Fruit fly (Drosophila melanogaster) whole organism, prepupa: ENCODE results near the gene CG42397.

Experiments
- Blimp-1 ChIP-seq: fragments of 200-800 bp; sonication (Bioruptor generic); optimal IDR thresholded peaks from 3 replicates; lab custom pipeline; 2017; ENCODE audit warnings: missing biosample characterization, missing genetic modification characterization, mild to moderate bottlenecking, moderate library complexity, missing genetic modification reagents
- CG10631 ChIP-seq: fragments of 200-800 bp; sonication (Bioruptor generic); optimal IDR thresholded peaks from 2 replicates; lab custom pipeline; 2016; ENCODE audit warnings: missing biosample characterization, missing genetic modification characterization
- CG10669 ChIP-seq: fragments of 200-800 bp; sonication (Bioruptor generic); optimal IDR thresholded peaks from 3 replicates; lab custom pipeline; 2018; ENCODE audit warnings: missing biosample characterization, mild to moderate bottlenecking, missing genetic modification characterization, moderate library complexity
- CG15336 ChIP-seq: fragments of 200-800 bp; sonication (Bioruptor generic); IDR thresholded peaks from 2 replicates; pipeline ENCODE4 v1.3.6; 2022; ENCODE audit warnings: missing biosample characterization, missing genetic modification characterization
- CG1621 ChIP-seq: fragments of 200-800 bp; sonication (Bioruptor generic); optimal IDR thresholded peaks from 3 replicates; lab custom pipeline; 2018; ENCODE audit warnings: missing biosample characterization, mild to moderate bottlenecking, missing genetic modification characterization
- CG16779 ChIP-seq: fragments of 200-800 bp; sonication (Bioruptor generic); optimal IDR thresholded peaks from 3 replicates; lab custom pipeline; 2017; ENCODE audit warnings: missing biosample characterization, mild to moderate bottlenecking, missing genetic modification characterization
- CG3032 ChIP-seq: fragments of 200-800 bp; optimal IDR thresholded peaks from 2 replicates; lab custom pipeline; 2019; ENCODE audit warnings: missing biosample characterization, mild to moderate bottlenecking, missing genetic modification characterization, moderate library complexity
- CG31627 ChIP-seq: fragments of 200-800 bp; sonication (Bioruptor generic); optimal IDR thresholded peaks from 3 replicates; lab custom pipeline; 2016; ENCODE audit warnings: missing biosample characterization, missing genetic modification characterization
- CG32006 ChIP-seq: fragments of 200-800 bp; sonication (Bioruptor generic); optimal IDR thresholded peaks from 3 replicates; lab custom pipeline; 2017; ENCODE audit warnings: missing biosample characterization, mild to moderate bottlenecking, missing genetic modification characterization
- CG34406 ChIP-seq: fragments of 200-800 bp; sonication (Bioruptor generic); optimal IDR thresholded peaks from 3 replicates; lab custom pipeline; 2016; ENCODE audit warnings: missing biosample characterization, missing genetic modification characterization
- CG4318 ChIP-seq: fragments of 200-800 bp; sonication (Bioruptor generic); optimal IDR thresholded peaks from 3 replicates; lab custom pipeline; 2017; ENCODE audit warnings: missing biosample characterization, mild to moderate bottlenecking, missing genetic modification characterization
- CG6163 ChIP-seq: fragments of 200-800 bp; sonication (Bioruptor generic); IDR thresholded peaks from 3 replicates; pipeline ENCODE4 v1.3.6; 2022; ENCODE audit warnings: missing biosample characterization, missing genetic modification characterization
- CG6808 ChIP-seq: fragments of 200-800 bp; sonication (Bioruptor generic); optimal IDR thresholded peaks from 3 replicates; lab custom pipeline; 2017; ENCODE audit warnings: missing biosample characterization, missing genetic modification characterization, mild to moderate bottlenecking, moderate library complexity, missing genetic modification reagents
- CG6854 ChIP-seq: fragments of 200-800 bp; sonication (Bioruptor generic); optimal IDR thresholded peaks from 2 replicates; lab custom pipeline; 2017; ENCODE audit warnings: missing biosample characterization, mild to moderate bottlenecking, missing genetic modification characterization
- CG7368 ChIP-seq: fragments of 200-800 bp; sonication (Bioruptor generic); optimal IDR thresholded peaks from 3 replicates; lab custom pipeline; 2016; ENCODE audit warnings: missing biosample characterization, missing genetic modification characterization
- CG8319 ChIP-seq: fragments of 200-800 bp; sonication (Bioruptor generic); optimal IDR thresholded peaks from 3 replicates; lab custom pipeline; 2016; ENCODE audit warnings: missing biosample characterization, missing genetic modification characterization
- CG8632 ChIP-seq: fragments of 200-800 bp; sonication (Bioruptor generic); optimal IDR thresholded peaks from 3 replicates; lab custom pipeline; 2016; ENCODE audit warnings: missing biosample characterization, missing genetic modification characterization
- Eip78C ChIP-seq: fragments of 200-800 bp; sonication (Bioruptor generic); peaks from one replicate; lab custom pipeline; 2016; ENCODE audit warnings: missing biosample characterization, missing genetic modification characterization
- Eip93F ChIP-seq: fragments of 200-800 bp; sonication (Bioruptor generic); optimal IDR thresholded peaks from 2 replicates; lab custom pipeline; 2016; ENCODE audit warnings: missing biosample characterization, mild to moderate bottlenecking, missing genetic modification characterization
- Hr38 ChIP-seq: sonication (Bioruptor generic); optimal IDR thresholded peaks from 2 replicates; lab custom pipeline; 2016; ENCODE audit warnings: missing biosample characterization, missing genetic modification characterization
- Lpt ChIP-seq: fragments of 200-800 bp; sonication (Bioruptor generic); optimal IDR thresholded peaks from 3 replicates; lab custom pipeline; 2016; ENCODE audit warnings: missing biosample characterization, missing genetic modification characterization
- Met ChIP-seq: fragments of 200-800 bp; sonication (Bioruptor generic); optimal IDR thresholded peaks from 3 replicates; lab custom pipeline; 2016; ENCODE audit warnings: missing biosample characterization, missing genetic modification characterization
- Smox ChIP-seq: fragments of 200-800 bp; sonication (Bioruptor generic); optimal IDR thresholded peaks from 3 replicates; lab custom pipeline; 2016; ENCODE audit warnings: missing biosample characterization, missing genetic modification characterization
- Sox102F ChIP-seq: fragments of 200-800 bp; sonication (Bioruptor generic); optimal IDR thresholded peaks from 2 replicates; lab custom pipeline; 2016; ENCODE audit warnings: missing biosample characterization, mild to moderate bottlenecking, missing genetic modification characterization
- Sox14 ChIP-seq: fragments of 200-800 bp; sonication (Bioruptor generic); optimal IDR thresholded peaks from 3 replicates; lab custom pipeline; 2016; ENCODE audit warnings: missing biosample characterization, missing genetic modification characterization
- Sox15 ChIP-seq: fragments of 200-800 bp; sonication (Bioruptor generic); optimal IDR thresholded peaks from 3 replicates; lab custom pipeline; 2016; ENCODE audit warnings: missing biosample characterization, missing genetic modification characterization
- achi ChIP-seq: fragments of 200-800 bp; sonication (Bioruptor generic); optimal IDR thresholded peaks from 3 replicates; lab custom pipeline; 2016; ENCODE audit warnings: missing biosample characterization, missing genetic modification characterization
- acj6 ChIP-seq: fragments of 200-800 bp; sonication (Bioruptor generic); optimal IDR thresholded peaks from 3 replicates; lab custom pipeline; 2016; ENCODE audit warnings: missing biosample characterization, missing genetic modification characterization
- cyc ChIP-seq: fragments of 200-800 bp; sonication (Bioruptor generic); optimal IDR thresholded peaks from 3 replicates; lab custom pipeline; 2016; ENCODE audit warnings: missing biosample characterization, missing genetic modification characterization
- dsx ChIP-seq: fragments of 200-800 bp; optimal IDR thresholded peaks from 3 replicates; lab custom pipeline; 2019; ENCODE audit warnings: missing biosample characterization, mild to moderate bottlenecking, missing genetic modification characterization, moderate library complexity; ENCODE audit not compliant: poor library complexity, severe bottlenecking
- eg ChIP-seq: fragments of 200-800 bp; sonication (Bioruptor generic); IDR thresholded peaks from 3 replicates; pipeline ENCODE4 v1.3.6; 2022; ENCODE audit warnings: missing biosample characterization, missing genetic modification characterization
- esn ChIP-seq: fragments of 200-800 bp; sonication (Bioruptor generic); optimal IDR thresholded peaks from 2 replicates; lab custom pipeline; 2016; ENCODE audit warnings: missing biosample characterization, mild to moderate bottlenecking, missing genetic modification characterization, moderate library complexity
- fkh ChIP-seq: fragments of 200-800 bp; sonication (Bioruptor generic); optimal IDR thresholded peaks from 3 replicates; lab custom pipeline; 2017; ENCODE audit warnings: missing biosample characterization, mild to moderate bottlenecking, missing genetic modification characterization, moderate library complexity
- lz ChIP-seq: fragments of 200-800 bp; sonication (Bioruptor generic); optimal IDR thresholded peaks from 3 replicates; lab custom pipeline; 2016; ENCODE audit warnings: missing biosample characterization, missing genetic modification characterization
- net ChIP-seq: fragments of 200-800 bp; sonication (Bioruptor generic); optimal IDR thresholded peaks from 3 replicates; lab custom pipeline; 2016; ENCODE audit warnings: missing biosample characterization, missing genetic modification characterization
- pdm3 ChIP-seq: fragments of 200-800 bp; sonication (Bioruptor generic); optimal IDR thresholded peaks from 3 replicates; lab custom pipeline; 2016; ENCODE audit warnings: missing biosample characterization, missing genetic modification characterization
- spab ChIP-seq: fragments of 200-800 bp; sonication (Bioruptor generic); optimal IDR thresholded peaks from 2 replicates; lab custom pipeline; 2017; ENCODE audit warnings: missing biosample characterization, mild to moderate bottlenecking, missing genetic modification characterization, missing genetic modification reagents
- ss ChIP-seq, 2 experiments: fragments of 200-800 bp; sonication (Bioruptor generic); optimal IDR thresholded peaks; 2 replicates in 1 of 2; 3 replicates in 1 of 2; lab custom pipeline; 2017 to 2018; ENCODE audit warnings: mild to moderate bottlenecking in 2 of 2, missing biosample characterization in 2 of 2, missing genetic modification characterization in 2 of 2, moderate library complexity in 1 of 2
- svp ChIP-seq: fragments of 200-800 bp; sonication (Bioruptor generic); peaks from one replicate; lab custom pipeline; 2016; ENCODE audit warnings: missing biosample characterization, missing genetic modification characterization

CG42397 gene

dm6 chr3L:11941612-11942011 is 32.0 kb downstream of the CG42397 start, which contains the start of gene Rpt4R:
Gene Rpt4R (plus strand): TSS chr3L:11941912.
- TF ChIP-seq CG6854 (no peak), Sox102F (GFP tag; lab: Kevin White, UChicago) (no peak), Blimp-1 (GFP tag; lab: Kevin White, UChicago) (no peak), fkh (GFP tag; lab: Kevin White, UChicago) (no peak), Hr38 (GFP tag; lab: Kevin White, UChicago) (no peak), CG10631 (no peak), CG4318 (GFP tag; lab: Kevin White, UChicago) (no peak), CG32006 (GFP tag; lab: Kevin White, UChicago) (no peak), CG8319 (GFP tag; lab: Kevin White, UChicago) (no peak), dsx (GFP tag; lab: Kevin White, UChicago) (no peak), CG8632 (GFP tag; lab: Kevin White, UChicago) (no peak), Smox (GFP tag; lab: Kevin White, UChicago) (no peak), lz (GFP tag; lab: Kevin White, UChicago) (no peak), Eip93F (GFP tag; lab: Kevin White, UChicago) (no peak), Met (GFP tag; lab: Kevin White, UChicago) (no peak), CG10669 (no peak), Lpt (no peak), acj6 (GFP tag; lab: Kevin White, UChicago) (no peak)

DNA sequence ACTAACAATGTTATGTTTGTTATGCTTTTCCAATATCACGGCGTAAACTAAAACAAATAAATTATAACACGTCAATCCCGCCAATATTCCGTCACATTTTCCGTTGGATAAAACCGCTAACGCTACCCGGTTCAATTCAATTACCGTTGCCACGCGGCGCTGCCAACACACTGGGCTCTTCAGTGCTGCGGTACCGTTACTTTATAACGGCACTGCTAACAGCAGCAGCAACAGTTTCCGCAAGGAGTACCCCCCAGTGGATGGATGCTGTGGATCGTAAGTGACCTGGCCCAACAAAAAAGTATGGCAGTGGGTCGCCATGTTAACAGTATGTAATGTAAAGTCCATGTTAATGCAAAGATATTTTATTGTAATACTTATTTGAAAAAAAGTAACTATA is 34.9 kb downstream of the CG42397 start, which contains the start of gene CG44837:
Gene CG44837 (minus strand): TSS at position 157 of the 400 bp plus-strand sequence.
- TF ChIP-seq CG10669 (no peak), CG1621 (tag; lab: Kevin White, UChicago) (no peak), CG16779 (tag; lab: Kevin White, UChicago) (no peak), CG32006 (GFP tag; lab: Kevin White, UChicago) (no peak)

DNA sequence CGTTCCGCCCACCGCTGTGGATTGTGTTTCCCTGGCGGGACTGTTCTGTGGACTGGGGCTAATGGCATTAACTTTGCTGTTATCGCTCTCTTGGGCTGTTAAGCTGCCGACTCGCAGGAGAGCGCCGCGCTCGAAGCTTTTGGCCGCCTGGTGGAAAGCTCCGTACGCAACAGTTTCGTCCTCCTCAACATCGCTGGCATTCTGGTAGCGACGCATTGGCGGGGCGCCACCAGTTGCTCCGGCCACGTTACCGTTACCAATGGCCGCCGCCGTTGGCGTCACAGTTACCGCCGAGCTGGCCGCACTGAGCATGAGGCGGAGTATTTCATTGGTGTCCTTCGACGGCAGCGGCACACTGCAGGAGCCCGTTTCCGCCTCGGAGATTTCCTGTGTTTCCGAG is 36.3 kb downstream of the CG42397 start:
- no peak for TF ChIP-seq CG6808 (GFP tag; lab: Kevin White, UChicago)
- no peak for TF ChIP-seq CG15336 (GFP tag; lab: Robert Waterston, UW)
- TF ChIP-seq CG34406 (GFP tag; lab: Kevin White, UChicago): no peak
- no peak for TF ChIP-seq Eip93F (GFP tag; lab: Kevin White, UChicago)
- TF ChIP-seq Met (GFP tag; lab: Kevin White, UChicago): no peak
- TF ChIP-seq CG6163 (GFP tag; lab: Robert Waterston, UW): no peak
- no peak for TF ChIP-seq Sox102F (GFP tag; lab: Kevin White, UChicago)

DNA sequence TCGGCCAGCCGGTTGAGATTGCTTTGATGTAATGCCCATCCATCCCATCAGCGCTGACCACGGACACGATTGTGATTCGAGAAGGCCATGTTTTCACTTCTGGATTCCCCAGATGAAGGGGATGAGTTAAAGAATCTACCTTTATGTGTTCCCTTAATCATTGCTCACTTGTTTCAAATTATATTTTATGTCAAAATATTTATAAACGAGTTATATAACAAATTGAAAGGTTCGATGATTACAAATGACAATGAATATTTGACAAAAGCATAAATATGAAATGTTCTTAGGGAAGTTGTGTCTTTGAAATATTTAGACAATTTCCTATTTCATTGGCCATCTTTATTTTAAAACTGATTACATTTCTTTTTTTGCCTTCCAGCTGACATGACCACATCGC is 42.0 kb downstream of the CG42397 start:
- TF ChIP-seq svp (GFP tag; lab: Kevin White, UChicago) (peak; percentile 50), CG16779 (tag; lab: Kevin White, UChicago) (no peak), Sox14 (GFP tag; lab: Kevin White, UChicago) (no peak)
- TF ChIP-seq, all 60 proteins: peak for 1

- TF ChIP-seq Lpt (no peak), Smox (GFP tag; lab: Kevin White, UChicago) (no peak), ss (GFP tag; optimal IDR thresholded peaks at IDR 0.05; lab: Kevin White, UChicago) (peak in 1 of 2 experiments; percentile 42), eg (GFP tag; lab: Robert Waterston, UW) (0 out of 3 replicates have a peak, but pooled peaks have one; percentile 11), Sox15 (GFP tag; lab: Kevin White, UChicago) (no peak)
- TF ChIP-seq, all 60 proteins: peak for 2
These were observed 46.3 kb downstream of the CG42397 start, which contains the start of gene byn for dm6 chr3L:11927287-11927743. Gene byn (plus strand): TSS chr3L:11927693.

DNA sequence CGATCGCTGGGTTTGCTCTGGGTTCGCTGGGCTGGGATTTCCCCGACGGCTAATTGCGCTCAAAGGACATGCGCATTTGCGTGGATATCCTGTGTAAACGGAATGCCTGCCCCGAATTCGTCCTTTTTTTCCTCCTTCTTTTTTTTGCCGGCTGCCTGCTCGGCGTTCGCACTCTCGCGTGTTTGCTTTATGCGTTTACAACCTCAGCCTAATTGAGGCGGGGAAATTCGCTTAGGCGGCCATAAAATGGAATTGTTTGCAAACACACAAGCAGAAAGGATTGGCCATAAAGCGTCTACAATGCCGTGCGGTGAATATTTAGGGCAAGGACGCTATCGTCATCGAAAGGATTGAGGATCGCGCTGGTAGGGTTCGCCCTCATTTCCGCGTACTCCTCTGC is 48.2 kb downstream of the CG42397 start:
- TF ChIP-seq CG7368 (no peak), lz (GFP tag; lab: Kevin White, UChicago) (no peak), achi (GFP tag; lab: Kevin White, UChicago) (no peak), Sox14 (GFP tag; lab: Kevin White, UChicago) (no peak), cyc (no peak), CG31627 (GFP tag; lab: Kevin White, UChicago) (no peak), CG3032 (no peak), net (GFP tag; lab: Kevin White, UChicago) (no peak), pdm3 (GFP tag; lab: Kevin White, UChicago) (no peak), CG16779 (tag; lab: Kevin White, UChicago) (no peak), Eip93F (GFP tag; lab: Kevin White, UChicago) (no peak), CG6854 (no peak), Eip78C (GFP tag; lab: Kevin White, UChicago) (no peak), CG6808 (GFP tag; lab: Kevin White, UChicago) (no peak), CG6163 (GFP tag; lab: Robert Waterston, UW) (no peak), spab (GFP tag; lab: Kevin White, UChicago) (no peak), esn (GFP tag; lab: Kevin White, UChicago) (no peak), ss (GFP tag; optimal IDR thresholded peaks at IDR 0.05; lab: Kevin White, UChicago) (no peak), CG10631 (no peak)
- TF ChIP-seq, all 60 proteins: peak for 0
